Fruit fly (Drosophila melanogaster): Measurements from ENCODE around the gene CG42724.

CG42724 gene

DNA sequence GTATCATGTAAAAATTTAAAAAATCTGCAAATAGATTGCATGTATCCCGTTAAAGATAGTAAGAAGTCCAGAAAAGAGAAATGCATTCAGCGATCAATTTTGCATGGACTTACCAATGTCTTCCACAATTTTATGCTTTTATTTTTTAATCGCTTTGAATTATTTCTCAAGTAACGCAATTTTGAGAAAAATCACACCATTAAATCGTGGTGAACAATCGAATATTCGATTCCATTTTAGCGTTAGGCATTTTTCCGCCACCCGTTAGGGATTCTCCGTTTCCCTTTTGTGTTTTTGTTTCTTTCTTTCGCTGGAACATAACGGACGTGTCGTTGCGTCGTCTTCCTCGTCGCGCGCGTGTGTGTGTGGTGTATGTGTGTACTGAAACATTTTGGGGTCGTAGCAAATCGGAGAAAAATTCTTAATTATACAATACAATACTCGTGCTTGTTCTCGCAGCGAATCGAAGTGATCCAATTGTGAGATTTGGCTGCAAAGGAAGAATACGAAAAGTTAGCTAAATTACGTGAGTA, 38.5 kb upstream of the CG42724 start, which contains the start of gene gpp (continued):
- no peak for TF ChIP-seq CG13123 (GFP tag; optimal IDR thresholded peaks at IDR 0.05)
- peak; percentile 7 for TF ChIP-seq ftz-f1 (GFP tag; optimal IDR thresholded peaks at IDR 0.05)
- no peak for TF ChIP-seq Eip74EF (GFP tag; optimal IDR thresholded peaks at IDR 0.05)
- no peak for TF ChIP-seq CG17359 (tag; optimal IDR thresholded peaks at IDR 0.05)
- TF ChIP-seq Bteb2 (GFP tag; optimal IDR thresholded peaks at IDR 0.05): peak; percentile 11
- no peak for TF ChIP-seq HLH3B (GFP tag; IDR thresholded peaks at IDR 0.05)
- TF ChIP-seq Nf-YB (GFP tag; optimal IDR thresholded peaks at IDR 0.05): peak; percentile 21
- TF ChIP-seq CG43689 (GFP tag; IDR thresholded peaks at IDR 0.05): no peak
- TF ChIP-seq Lim3 (GFP tag; IDR thresholded peaks at IDR 0.05): no peak
- TF ChIP-seq CG12071 (GFP tag; optimal IDR thresholded peaks at IDR 0.05): peak; percentile 14
- TF ChIP-seq h (optimal IDR thresholded peaks at IDR 0.05): no peak
- no peak for TF ChIP-seq ken (GFP tag; IDR thresholded peaks at IDR 0.05)
- no peak for TF ChIP-seq Ada2b (GFP tag; IDR thresholded peaks at IDR 0.05)
- no peak for TF ChIP-seq amos (GFP tag; IDR thresholded peaks at IDR 0.05; ENCODE audit: partially characterized antibody)
- TF ChIP-seq CG12299 (tag; optimal IDR thresholded peaks at IDR 0.05): peak; percentile 47
- peak; percentile 52 for TF ChIP-seq odd (GFP tag; optimal IDR thresholded peaks at IDR 0.05)
- TF ChIP-seq Xbp1 (GFP tag; optimal IDR thresholded peaks at IDR 0.05): no peak
- TF ChIP-seq CG7745 (tag; optimal IDR thresholded peaks at IDR 0.05): peak; percentile 5
- no peak for TF ChIP-seq Doc2 (GFP tag; IDR thresholded peaks at IDR 0.05)
- TF ChIP-seq Ssrp (tag; optimal IDR thresholded peaks at IDR 0.05): no peak
- TF ChIP-seq sens-2 (GFP tag; IDR thresholded peaks at IDR 0.05): no peak
- TF ChIP-seq salm (tag; optimal IDR thresholded peaks at IDR 0.05): no peak
- TF ChIP-seq dmrt99B (tag; optimal IDR thresholded peaks at IDR 0.05): no peak
- no peak for TF ChIP-seq D (optimal IDR thresholded peaks at IDR 0.05)
- no peak for TF ChIP-seq D (GFP tag; optimal IDR thresholded peaks at IDR 0.05)
- no peak for TF ChIP-seq jigr1 (GFP tag; IDR thresholded peaks at IDR 0.05)
- no peak for TF ChIP-seq CG6683 (GFP tag; optimal IDR thresholded peaks at IDR 0.05)
- TF ChIP-seq nmo (GFP tag; optimal IDR thresholded peaks at IDR 0.05): peak; percentile 31
- TF ChIP-seq CG3065 (GFP tag; optimal IDR thresholded peaks at IDR 0.05): no peak
- TF ChIP-seq scrt (GFP tag; optimal IDR thresholded peaks at IDR 0.05): peak; percentile 24
- no peak for TF ChIP-seq H2.0 (GFP tag; IDR thresholded peaks at IDR 0.05)
- TF ChIP-seq pho (GFP tag; optimal IDR thresholded peaks at IDR 0.05): no peak
- no peak for TF ChIP-seq Atf3 (GFP tag; optimal IDR thresholded peaks at IDR 0.05)
- peak; percentile 55 for TF ChIP-seq CG12659 (GFP tag; optimal IDR thresholded peaks at IDR 0.05)
- no peak for TF ChIP-seq ham (GFP tag; IDR thresholded peaks at IDR 0.05)
- TF ChIP-seq Lpt (GFP tag; optimal IDR thresholded peaks at IDR 0.05): no peak
- no peak for TF ChIP-seq CG14441 (GFP tag; IDR thresholded peaks at IDR 0.05)
- TF ChIP-seq Neu2 (GFP tag; optimal IDR thresholded peaks at IDR 0.05; ENCODE audit: borderline replicate concordance): no peak
- no peak for TF ChIP-seq tll (GFP tag; optimal IDR thresholded peaks at IDR 0.05)
- no peak for TF ChIP-seq CG14965 (GFP tag; optimal IDR thresholded peaks at IDR 0.05; ENCODE audit: borderline replicate concordance)
- TF ChIP-seq CG42726 (GFP tag; IDR thresholded peaks at IDR 0.05; ENCODE audit: partially characterized antibody): no peak
- peak; percentile 2 for TF ChIP-seq phol (tag; optimal IDR thresholded peaks at IDR 0.05)
- no peak for TF ChIP-seq kni (GFP tag; optimal IDR thresholded peaks at IDR 0.05)
- TF ChIP-seq CG7987 (GFP tag; optimal IDR thresholded peaks at IDR 0.05): peak; percentile 50
- TF ChIP-seq CG4360 (GFP tag; IDR thresholded peaks at IDR 0.05): no peak
- peak; percentile 9 for TF ChIP-seq grau (tag; optimal IDR thresholded peaks at IDR 0.05)
- peak; percentile 59 for TF ChIP-seq CG2116 (GFP tag; optimal IDR thresholded peaks at IDR 0.05)
- TF ChIP-seq Sin3A (optimal IDR thresholded peaks at IDR 0.05): peak; percentile 33
- TF ChIP-seq CG15514 (GFP tag; optimal IDR thresholded peaks at IDR 0.05): peak; percentile 19
- TF ChIP-seq ash1 (GFP tag; optimal IDR thresholded peaks at IDR 0.05): peak; percentile 20
- no peak for TF ChIP-seq tx (GFP tag; optimal IDR thresholded peaks at IDR 0.05)
